Fruit fly (Drosophila melanogaster): ENCODE data around the gene CG11313.

Gene CG11313

dm6 chr3R:30729013-30729412 lies 2.0 kb downstream of the CG11313 start (continued):
- TF ChIP-seq sisA (GFP tag; IDR thresholded peaks at IDR 0.05) (peak; percentile 41), CG6689 (GFP tag; IDR thresholded peaks at IDR 0.05) (peak; percentile 29; the same call in 1 of the 2 replicates), dmrt99B (tag; optimal IDR thresholded peaks at IDR 0.05) (peak; percentile 38), Dip3 (GFP tag; optimal IDR thresholded peaks at IDR 0.05) (no peak), Sox102F (GFP tag; optimal IDR thresholded peaks at IDR 0.05) (peak; percentile 29), zfh1 (GFP tag; IDR thresholded peaks at IDR 0.05) (peak; percentile 35; the same call in 1 of the 3 replicates), ranshi (GFP tag; IDR thresholded peaks at IDR 0.05) (no peak), Xrp1 (GFP tag; IDR thresholded peaks at IDR 0.05) (peak; percentile 31; the same call in 1 of the 2 replicates), CG2712 (tag; optimal IDR thresholded peaks at IDR 0.05) (peak; percentile 14), Chrac-16 (GFP tag; optimal IDR thresholded peaks at IDR 0.05) (no peak), ewg (GFP tag; optimal IDR thresholded peaks at IDR 0.05) (no peak), tin (GFP tag; optimal IDR thresholded peaks at IDR 0.05) (no peak), ind (GFP tag; optimal IDR thresholded peaks at IDR 0.05) (peak; percentile 8), HmgZ (tag; optimal IDR thresholded peaks at IDR 0.05) (no peak), Hr51 (GFP tag; optimal IDR thresholded peaks at IDR 0.05) (peak in 1 of 2 experiments; percentile 21), CG1603 (tag; optimal IDR thresholded peaks at IDR 0.05) (peak; percentile 47), CG30020 (tag; optimal IDR thresholded peaks at IDR 0.05) (no peak), lab (GFP tag; optimal IDR thresholded peaks at IDR 0.05) (peak; percentile 30), Adf1 (GFP tag; IDR thresholded peaks at IDR 0.05) (no peak), CG12942 (GFP tag; optimal IDR thresholded peaks at IDR 0.05) (no peak), row (GFP tag; IDR thresholded peaks at IDR 0.05) (peak; percentile 37; the same call in 1 of the 3 replicates), CG8290 (GFP tag; optimal IDR thresholded peaks at IDR 0.05) (no peak), CG8290 (tag; optimal IDR thresholded peaks at IDR 0.05) (peak in 1 of 2 experiments; percentile 48), tup (GFP tag; optimal IDR thresholded peaks at IDR 0.05) (no peak), CG17361 (GFP tag; IDR thresholded peaks at IDR 0.05) (0 out of 3 replicates have a peak, but pooled peaks have one; percentile 32), Antp (GFP tag; optimal IDR thresholded peaks at IDR 0.05) (peak; percentile 38), onecut (GFP tag; IDR thresholded peaks at IDR 0.05) (no peak), pum (GFP tag; optimal IDR thresholded peaks at IDR 0.05) (peak; percentile 13), grau (tag; optimal IDR thresholded peaks at IDR 0.05) (peak; percentile 9), Pdp1 (GFP tag; optimal IDR thresholded peaks at IDR 0.05) (peak in 1 of 2 experiments; percentile 24), Dip2 (GFP tag; IDR thresholded peaks at IDR 0.05) (no peak), Scr (GFP tag; IDR thresholded peaks at IDR 0.05; ENCODE audit: partially characterized antibody) (no peak), Optix (GFP tag; IDR thresholded peaks at IDR 0.05) (peak; percentile 36; the same call in 1 of the 3 replicates), az2 (GFP tag; optimal IDR thresholded peaks at IDR 0.05) (peak; percentile 10), pita (GFP tag; optimal IDR thresholded peaks at IDR 0.05) (no peak), ci (GFP tag; IDR thresholded peaks at IDR 0.05) (peak; percentile 62; the same call in 1 of the 3 replicates), CG11504 (tag; optimal IDR thresholded peaks at IDR 0.05) (peak; percentile 26), bbx (GFP tag; IDR thresholded peaks at IDR 0.05; ENCODE audit: partially characterized antibody) (no peak), Ptx1 (GFP tag; IDR thresholded peaks at IDR 0.05) (0 out of 2 replicates have a peak, but pooled peaks have one; percentile 25), CG2678 (tag; optimal IDR thresholded peaks at IDR 0.05) (peak; percentile 21), CG30403 (GFP tag; optimal IDR thresholded peaks at IDR 0.05) (peak; percentile 32), CG7839 (tag; optimal IDR thresholded peaks at IDR 0.05) (peak; percentile 34), lmd (GFP tag; IDR thresholded peaks at IDR 0.05) (peak; percentile 22; the same call in 1 of the 2 replicates)

All from whole organism, embryonic.